Worm (Caenorhabditis elegans) whole organism, L4 larva: ENCODE data around the gene clec-134.

ENCODE experiments used
- F26F4.8 ChIP-seq: fragments of 200-800 bp; sonication (Bioruptor generic); conservative IDR thresholded peaks from 2 replicates; pipeline ENCODE4 v1.3.6; 2022; ENCODE audit warnings: missing genetic modification characterization, missing compliant biosample characterization
- F37D6.2 ChIP-seq: sonication (generic microtip); optimal IDR thresholded peaks from 2 replicates; lab custom pipeline; 2016; ENCODE audit warnings: mild to moderate bottlenecking, missing genetic modification characterization, missing compliant biosample characterization
- F44E2.7 ChIP-seq: fragments of 200-800 bp; sonication (Bioruptor generic); IDR thresholded peaks from 2 replicates; pipeline ENCODE4 v2.1.2; 2022; ENCODE audit warnings: missing genetic modification characterization, missing compliant biosample characterization
- T20F7.1 ChIP-seq: fragments of 200-800 bp; sonication (Bioruptor generic); optimal IDR thresholded peaks from 2 replicates; lab custom pipeline; 2018; ENCODE audit warnings: mild to moderate bottlenecking, missing genetic modification characterization, missing compliant biosample characterization
- T26A8.4 ChIP-seq: fragments of 200-800 bp; sonication (Bioruptor generic); IDR thresholded peaks from 2 replicates; pipeline ENCODE4 v1.3.6; 2022; ENCODE audit warnings: missing genetic modification characterization, missing compliant biosample characterization
- aha-1 ChIP-seq: fragments of 150-350 bp; peaks from one replicate; lab custom pipeline; 2014; ENCODE audit warnings: missing biosample characterization, missing genetic modification characterization
- aly-2 ChIP-seq: sonication (generic microtip); optimal IDR thresholded peaks from 2 replicates; lab custom pipeline; 2018; ENCODE audit warnings: missing biosample characterization, missing genetic modification characterization
- ceh-32 ChIP-seq: sonication (generic microtip); optimal IDR thresholded peaks from 2 replicates; lab custom pipeline; 2016; ENCODE audit warnings: mild to moderate bottlenecking, missing genetic modification characterization, missing compliant biosample characterization; ENCODE audit not compliant: poor library complexity
- dmd-9 ChIP-seq: fragments of 200-800 bp; sonication (Bioruptor generic); IDR thresholded peaks from 2 replicates; pipeline ENCODE4 v1.3.6; 2022; ENCODE audit warnings: missing genetic modification reagents, missing genetic modification characterization, missing compliant biosample characterization
- dpl-1 ChIP-seq: fragments of 150-350 bp; optimal IDR thresholded peaks from 2 replicates; lab custom pipeline; 2014; ENCODE audit warnings: missing biosample characterization, missing genetic modification reagents, missing genetic modification characterization
- duxl-1 ChIP-seq: sonication (generic microtip); optimal IDR thresholded peaks from 2 replicates; lab custom pipeline; 2016; ENCODE audit warnings: mild to moderate bottlenecking, missing genetic modification characterization, moderate library complexity, missing compliant biosample characterization; ENCODE audit not compliant: poor library complexity
- dve-1 ChIP-seq: sonication (generic microtip); optimal IDR thresholded peaks from 2 replicates; lab custom pipeline; 2017; ENCODE audit warnings: antibody characterized with exemption, mild to moderate bottlenecking, missing genetic modification characterization, missing compliant biosample characterization; ENCODE audit not compliant: insufficient read depth
- egl-43 ChIP-seq: fragments of 200-800 bp; sonication (Bioruptor generic); IDR thresholded peaks from 2 replicates; pipeline ENCODE4 v1.3.6; 2022; ENCODE audit warnings: missing genetic modification reagents, missing genetic modification characterization, missing compliant biosample characterization
- fkh-10 ChIP-seq: fragments of 150-350 bp; optimal IDR thresholded peaks from 2 replicates; lab custom pipeline; 2014; ENCODE audit warnings: missing biosample characterization, missing genetic modification reagents, missing genetic modification characterization
- gei-8 ChIP-seq: fragments of 200-800 bp; sonication (Bioruptor generic); optimal IDR thresholded peaks from 2 replicates; lab custom pipeline; 2018; ENCODE audit warnings: mild to moderate bottlenecking, missing genetic modification characterization, missing compliant biosample characterization
- hif-1 ChIP-seq, 2 experiments: sonication (generic microtip); optimal IDR thresholded peaks; 2 replicates each; lab custom pipeline; 2016 to 2017; ENCODE audit warnings: missing compliant biosample characterization in 2 of 2, missing genetic modification characterization in 2 of 2, missing genetic modification reagents in 2 of 2, missing genotype in 2 of 2, mild to moderate bottlenecking in 1 of 2
- hlh-11 ChIP-seq: fragments of 200-800 bp; sonication (Bioruptor generic); optimal IDR thresholded peaks from 2 replicates; lab custom pipeline; 2018; ENCODE audit warnings: mild to moderate bottlenecking, missing genetic modification characterization, missing compliant biosample characterization
- hlh-30 ChIP-seq: sonication (generic microtip); optimal IDR thresholded peaks from 2 replicates; lab custom pipeline; 2017; ENCODE audit warnings: antibody characterized with exemption, mild to moderate bottlenecking, missing genetic modification characterization, missing compliant biosample characterization; ENCODE audit not compliant: insufficient read depth
- hmg-1.1 ChIP-seq: fragments of 200-800 bp; sonication (Bioruptor generic); IDR thresholded peaks from 2 replicates; pipeline ENCODE4 v1.3.6; 2022; ENCODE audit warnings: missing genetic modification reagents, missing genetic modification characterization, missing compliant biosample characterization
- lsy-2 ChIP-seq, 2 experiments: fragments of 150-350 bp in 1 of 2; sonication (generic microtip) in 1 of 2; optimal IDR thresholded peaks; 2 replicates each; lab custom pipeline; 2014 to 2017; ENCODE audit warnings: missing biosample characterization in 2 of 2, missing genetic modification characterization in 2 of 2
- madf-5 ChIP-seq, 2 experiments: fragments of 200-800 bp; sonication (Bioruptor generic); IDR thresholded peaks; 2 replicates each; pipeline ENCODE4 v1.3.6; 2022; ENCODE audit warnings: missing compliant biosample characterization in 2 of 2, missing genetic modification characterization in 2 of 2
- madf-9 ChIP-seq: fragments of 200-800 bp; sonication (Bioruptor generic); conservative IDR thresholded peaks from 2 replicates; pipeline ENCODE4 v1.3.6; 2022; ENCODE audit warnings: missing genetic modification reagents, missing genetic modification characterization, missing compliant biosample characterization
- mdl-1 ChIP-seq, 2 experiments: fragments of 150-350 bp in 1 of 2; sonication (generic microtip) in 1 of 2; optimal IDR thresholded peaks; 2 replicates each; lab custom pipeline; 2014 to 2017; ENCODE audit warnings: missing biosample characterization in 2 of 2, missing genetic modification characterization in 2 of 2
- mep-1 ChIP-seq: fragments of 150-350 bp; sonication (generic microtip); optimal IDR thresholded peaks from 3 replicates; lab custom pipeline; 2014; ENCODE audit warnings: missing biosample characterization, missing genetic modification characterization
- nhr-102 ChIP-seq: sonication (generic microtip); optimal IDR thresholded peaks from 2 replicates; lab custom pipeline; 2016; ENCODE audit warnings: mild to moderate bottlenecking, missing genetic modification characterization, moderate library complexity, missing compliant biosample characterization
- nhr-11 ChIP-seq: fragments of 150-350 bp; optimal IDR thresholded peaks from 2 replicates; lab custom pipeline; 2014; ENCODE audit warnings: missing biosample characterization, missing genetic modification characterization
- nhr-6 ChIP-seq: fragments of 150-350 bp; optimal IDR thresholded peaks from 2 replicates; lab custom pipeline; 2014; ENCODE audit warnings: missing biosample characterization, missing genetic modification characterization
- rbr-2 ChIP-seq: sonication (generic microtip); optimal IDR thresholded peaks from 2 replicates; lab custom pipeline; 2016; ENCODE audit warnings: missing genotype, missing genetic modification characterization, missing compliant biosample characterization
- saeg-2 ChIP-seq: fragments of 200-800 bp; sonication (Bioruptor generic); IDR thresholded peaks from 2 replicates; pipeline ENCODE4 v1.3.6; 2022; ENCODE audit warnings: missing genetic modification reagents, missing genetic modification characterization, missing compliant biosample characterization
- set-16 ChIP-seq: fragments of 200-800 bp; sonication (Bioruptor generic); IDR thresholded peaks from 2 replicates; pipeline ENCODE4 v1.3.6; 2022; ENCODE audit warnings: missing genetic modification reagents, missing genetic modification characterization, missing compliant biosample characterization
- unc-130 ChIP-seq: sonication (generic microtip); optimal IDR thresholded peaks from 2 replicates; lab custom pipeline; 2016; ENCODE audit warnings: missing genetic modification reagents, missing genetic modification characterization, missing compliant biosample characterization
- unc-39 ChIP-seq: sonication (generic microtip); optimal IDR thresholded peaks from 2 replicates; lab custom pipeline; 2017; ENCODE audit warnings: missing biosample characterization, missing genetic modification characterization
- unc-62 ChIP-seq, 3 experiments: fragments of 150-350 bp in 1 of 3; sonication (generic microtip); optimal IDR thresholded peaks in 2 of 3; peaks in 1 of 3; 1 replicate in 1 of 3; 2 replicates in 2 of 3; lab custom pipeline; 2014 to 2017; ENCODE audit warnings: missing biosample characterization in 3 of 3, missing genetic modification characterization in 3 of 3, missing genetic modification reagents in 3 of 3, missing genotype in 1 of 3
- zfp-3 ChIP-seq: fragments of 200-800 bp; sonication (Bioruptor generic); conservative IDR thresholded peaks from 2 replicates; pipeline ENCODE4 v1.3.6; 2022; ENCODE audit warnings: missing genetic modification reagents, missing genetic modification characterization, missing compliant biosample characterization
- zip-11 ChIP-seq: fragments of 200-800 bp; sonication (Bioruptor generic); IDR thresholded peaks from 2 replicates; pipeline ENCODE4 v1.3.6; 2022; ENCODE audit warnings: missing genetic modification characterization, missing compliant biosample characterization
- zip-2 ChIP-seq: fragments of 150-350 bp; optimal IDR thresholded peaks from 2 replicates; lab custom pipeline; 2014; ENCODE audit warnings: missing biosample characterization, missing genetic modification characterization

clec-134 gene

DNA sequence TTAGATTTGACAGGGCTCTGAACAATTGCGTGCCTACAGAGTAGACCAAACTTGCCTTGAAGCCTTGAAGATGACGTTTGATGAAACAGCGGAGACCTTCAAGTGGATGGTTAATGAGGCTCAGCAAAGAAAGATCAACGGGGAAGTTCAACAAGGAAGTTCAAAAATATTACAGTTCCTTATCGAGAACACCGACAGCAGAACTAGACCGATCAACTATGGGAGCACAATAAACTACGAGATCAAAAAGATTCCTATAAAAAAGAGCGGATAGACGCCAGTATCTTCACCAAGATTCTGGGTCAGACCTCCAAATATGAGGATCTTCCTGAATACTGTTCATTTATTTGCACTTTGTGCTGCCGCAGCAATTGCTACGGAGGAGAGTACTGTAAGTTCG lies at the start of gene clec-134:
Gene clec-134 (plus strand): TSS at position 301 of the 400 bp plus-strand sequence.
- no peak for TF ChIP-seq unc-130 (GFP tag; lab: Kevin White, UChicago)
- TF ChIP-seq egl-43 (GFP tag; lab: Robert Waterston, UW), result no peak
- peak; percentile 35 for TF ChIP-seq aha-1 (tag; lab: Kevin White, UChicago)

DNA sequence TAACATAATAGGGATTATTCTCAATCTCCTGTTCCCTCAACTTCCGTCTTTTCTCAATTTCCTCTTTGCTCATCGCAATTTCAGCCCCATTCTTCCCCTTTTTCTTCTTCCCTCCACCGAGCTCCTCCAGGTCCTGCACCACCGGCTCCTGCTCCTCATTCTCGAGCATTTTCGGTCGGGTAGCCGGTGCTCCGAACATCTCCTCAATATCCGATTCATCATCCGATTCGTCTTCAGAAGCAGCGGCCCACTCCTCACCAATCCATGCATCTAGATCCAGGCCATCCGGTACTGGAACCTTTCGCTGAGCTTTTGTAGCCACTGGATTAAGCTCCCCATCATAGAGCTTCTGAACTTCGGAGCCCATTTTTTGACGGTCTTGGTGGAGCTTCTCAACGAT lies 39.7 kb upstream of the clec-134 start:
- no peak for TF ChIP-seq hlh-11 (tag; lab: Kevin White, UChicago)
- TF ChIP-seq F37D6.2, result no peak
- TF ChIP-seq zip-11 (GFP tag; lab: Robert Waterston, UW), result no peak
- peak; percentile 69; the same call in 1 of the 2 replicates for TF ChIP-seq set-16
- no peak for TF ChIP-seq zfp-3 (GFP tag; lab: Robert Waterston, UW)
- no peak for TF ChIP-seq gei-8 (GFP tag; lab: Kevin White, UChicago)

DNA sequence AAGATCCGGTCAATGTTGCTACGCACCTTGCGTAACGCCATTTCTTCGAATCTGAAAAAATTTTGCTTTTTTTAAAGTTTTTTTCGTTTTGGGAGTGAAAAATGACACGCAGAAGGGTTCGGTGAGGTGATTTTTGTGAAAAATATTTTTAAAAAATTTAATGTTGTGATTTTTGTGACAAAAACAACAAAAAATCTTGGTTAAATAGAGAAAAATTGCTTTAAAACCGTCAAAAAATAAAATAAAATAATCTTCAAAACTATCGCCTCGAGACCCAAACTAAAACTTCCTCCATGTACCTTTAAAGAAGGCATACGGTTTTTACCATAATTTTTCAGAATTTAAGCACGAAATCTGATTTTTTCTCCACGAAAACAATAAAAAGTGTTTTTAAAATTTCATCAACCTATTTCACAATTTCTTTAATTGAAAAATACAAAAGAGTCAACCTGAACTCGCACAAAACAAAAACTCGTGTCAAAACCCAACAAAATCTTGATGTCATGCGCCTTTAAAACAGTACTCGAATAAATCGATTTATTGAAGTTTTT lies 33.4 kb upstream of the clec-134 start, which contains the start of gene apd-3:
Gene apd-3 (minus strand): TSS at position 51 of the 551 bp plus-strand sequence.
- TF ChIP-seq madf-5 (GFP tag; IDR thresholded peaks at IDR 0.05; lab: Robert Waterston, UW) (no peak), lsy-2 (tag; optimal IDR thresholded peaks at IDR 0.05; lab: Kevin White, UChicago) (peak in 1 of 2 experiments; percentile 12)

DNA sequence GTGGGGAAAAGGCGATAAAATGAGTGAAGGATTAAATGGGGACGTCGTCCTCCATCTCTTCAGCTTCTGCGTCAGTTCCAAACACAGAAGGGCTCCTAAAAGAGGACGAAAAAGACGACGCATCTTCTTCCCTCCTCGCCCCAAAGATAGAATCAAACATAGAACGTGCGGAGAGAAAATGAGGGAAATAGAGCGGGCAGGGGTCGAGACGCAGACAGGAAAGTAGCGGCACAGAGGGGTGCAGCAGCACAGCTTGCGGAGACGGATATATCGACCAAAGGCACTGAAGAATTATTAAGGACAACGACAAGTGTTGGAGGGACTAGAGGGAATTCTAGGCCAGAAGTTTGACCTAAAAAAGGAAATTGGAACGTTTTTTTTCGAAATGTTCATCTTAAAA lies 32.6 kb upstream of the clec-134 start:
- TF ChIP-seq nhr-6 (no peak), hmg-1.1 (GFP tag; lab: Robert Waterston, UW) (peak; percentile 63), unc-62 (GFP tag; optimal IDR thresholded peaks at IDR 0.05 in 1 of 2; lab: Kevin White, UChicago) (peak in 1 of 2 experiments; percentile 85), unc-62 (tag; optimal IDR thresholded peaks at IDR 0.05; lab: Kevin White, UChicago) (no peak), lsy-2 (tag; optimal IDR thresholded peaks at IDR 0.05; lab: Kevin White, UChicago) (peak; percentile 7 to 69), nhr-102 (tag; lab: Kevin White, UChicago) (no peak), saeg-2 (GFP tag; lab: Robert Waterston, UW) (no peak), madf-5 (GFP tag; IDR thresholded peaks at IDR 0.05; lab: Robert Waterston, UW) (no peak), F26F4.8 (GFP tag; lab: Robert Waterston, UW) (no peak), rbr-2 (tag; lab: Kevin White, UChicago) (peak; percentile 42), madf-9 (GFP tag; lab: Robert Waterston, UW) (no peak), aha-1 (tag; lab: Kevin White, UChicago) (peak; percentile 88), hif-1 (tag; optimal IDR thresholded peaks at IDR 0.05; lab: Kevin White, UChicago) (peak in 1 of 2 experiments; percentile 53), set-16 (peak; percentile 41; the same call in 1 of the 2 replicates), mep-1 (tag; lab: Kevin White, UChicago) (peak; percentile 37), F44E2.7 (GFP tag; lab: Robert Waterston, UW) (no peak), dmd-9 (GFP tag; lab: Robert Waterston, UW) (no peak), dve-1 (tag; lab: Kevin White, UChicago) (peak; percentile 33), dpl-1 (GFP tag; lab: Kevin White, UChicago) (peak; percentile 8), mdl-1 (tag; optimal IDR thresholded peaks at IDR 0.05; lab: Kevin White, UChicago) (peak in 1 of 2 experiments; percentile 51), nhr-11 (no peak), hlh-30 (tag; lab: Kevin White, UChicago) (peak; percentile 24), ceh-32 (tag; lab: Kevin White, UChicago) (no peak), T26A8.4 (GFP tag; lab: Robert Waterston, UW) (no peak), unc-39 (tag; lab: Kevin White, UChicago) (no peak), aly-2 (tag; lab: Kevin White, UChicago) (no peak), fkh-10 (GFP tag; lab: Kevin White, UChicago) (peak; percentile 22), T20F7.1 (no peak), duxl-1 (no peak), zip-2 (tag; lab: Kevin White, UChicago) (no peak)
- TF ChIP-seq, all 104 proteins: peak for 13
